Worm (Caenorhabditis elegans) whole organism, midembryonic: Measurements from ENCODE around the gene C49F8.1.

Experiments used
- flt-1 ChIP-seq: fragments of 200-800 bp; sonication (Bioruptor generic); IDR thresholded peaks from 2 replicates; pipeline ENCODE4 v1.3.6; 2022; ENCODE audit warnings: missing genetic modification characterization, missing compliant biosample characterization
- klf-2 ChIP-seq: fragments of 200-800 bp; sonication (Bioruptor generic); conservative IDR thresholded peaks from 2 replicates; pipeline ENCODE4 v1.3.6; 2022; ENCODE audit warnings: missing genetic modification reagents, missing genetic modification characterization, missing compliant biosample characterization
- ref-1 ChIP-seq: fragments of 200-800 bp; sonication (Bioruptor generic); conservative IDR thresholded peaks from 2 replicates; pipeline ENCODE4 v1.3.6; 2022; ENCODE audit warnings: missing genetic modification reagents, missing genetic modification characterization, missing compliant biosample characterization
- tab-1 ChIP-seq: fragments of 200-800 bp; sonication (Bioruptor generic); IDR thresholded peaks from 2 replicates; pipeline ENCODE4 v1.3.6; 2022; ENCODE audit warnings: missing genetic modification characterization, missing compliant biosample characterization
- ztf-23 ChIP-seq: fragments of 200-800 bp; sonication (Bioruptor generic); IDR thresholded peaks from 2 replicates; pipeline ENCODE4 v1.3.6; 2022; ENCODE audit warnings: missing genetic modification reagents, missing genetic modification characterization, missing compliant biosample characterization
- ztf-29 ChIP-seq: fragments of 200-800 bp; sonication (Bioruptor generic); IDR thresholded peaks from 2 replicates; pipeline ENCODE4 v1.3.6; 2022; ENCODE audit warnings: missing genetic modification reagents, missing genetic modification characterization, missing compliant biosample characterization

- no peak for TF ChIP-seq ztf-23 (GFP tag; lab: Robert Waterston, UW)
- no peak for TF ChIP-seq ztf-29 (GFP tag; lab: Robert Waterston, UW)
- TF ChIP-seq klf-2: no peak
- TF ChIP-seq ref-1: no peak
- no peak for TF ChIP-seq flt-1
- TF ChIP-seq tab-1 (GFP tag; lab: Robert Waterston, UW): no peak
These were observed 41.1 kb downstream of the C49F8.1 start for ce11 chrX:13323697-13324096.
